Worm (Caenorhabditis elegans): ENCODE results near the gene R144.13.

ce11 chrIII:5030629-5031028 is 7.6 kb downstream of the R144.13 start, which contains the start of gene klp-6:
- no peak for TF ChIP-seq elt-2 (tag; optimal IDR thresholded peaks at IDR 0.05)
- TF ChIP-seq ama-1 (optimal IDR thresholded peaks at IDR 0.05) = no peak
- TF ChIP-seq nhr-77 (tag; optimal IDR thresholded peaks at IDR 0.05) = no peak
